Worm (Caenorhabditis elegans): ENCODE measurements around the gene mstr-2.
A peak's percentile ranks its signal among the peaks of the same experiment; 100 is the strongest.

mstr-2 gene

ce11 chrIII:4508064-4508905 is 39.4 kb downstream of the mstr-2 start, which contains the start of the genes cct-5 and F25F2.1 (continued):
- TF ChIP-seq repo-1 (tag; optimal IDR thresholded peaks at IDR 0.05): no peak
- TF ChIP-seq chd-7 (tag; optimal IDR thresholded peaks at IDR 0.05): no peak
- TF ChIP-seq F23B12.7 (tag; optimal IDR thresholded peaks at IDR 0.05; ENCODE audit: insufficient read depth): peak; percentile 84
- peak; percentile 70 for TF ChIP-seq tbp1 (GFP tag; optimal IDR thresholded peaks at IDR 0.05)
- TF ChIP-seq tlf-1 (GFP tag; optimal IDR thresholded peaks at IDR 0.05): peak; percentile 90
- no peak for TF ChIP-seq atf-7 (tag; optimal IDR thresholded peaks at IDR 0.05)

DNA sequence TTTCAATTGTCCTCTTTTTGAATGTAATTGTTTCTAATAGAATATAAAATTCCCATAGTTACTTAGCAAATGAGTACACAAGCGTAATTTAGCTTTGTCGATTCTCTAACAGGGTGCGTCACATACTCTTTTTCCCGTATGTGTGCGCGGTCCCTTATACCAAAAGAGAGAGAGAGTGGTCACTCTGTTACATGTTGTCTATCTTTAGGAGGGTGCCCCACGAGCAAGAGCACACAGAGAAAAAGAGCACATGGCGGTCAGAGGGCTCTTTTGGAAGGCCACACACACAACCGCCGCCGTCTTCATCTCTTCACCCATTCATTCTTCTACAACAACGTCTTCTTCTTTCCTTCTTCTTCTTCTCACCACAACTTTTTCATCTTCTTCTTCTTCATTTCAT is 45.0 kb downstream of the mstr-2 start:
- TF ChIP-seq Y67H2A.10 (GFP tag; conservative IDR thresholded peaks at IDR 0.05): no peak
- no peak for TF ChIP-seq nfya-2 (GFP tag; IDR thresholded peaks at IDR 0.05)
- TF ChIP-seq cebp-2 (GFP tag; IDR thresholded peaks at IDR 0.05): no peak
- TF ChIP-seq ceh-91 (GFP tag; IDR thresholded peaks at IDR 0.05): no peak
- TF ChIP-seq lir-1 (GFP tag; conservative IDR thresholded peaks at IDR 0.05): no peak
- no peak for TF ChIP-seq Y53G8AR.9 (GFP tag; conservative IDR thresholded peaks at IDR 0.05)
- no peak for TF ChIP-seq akir-1 (GFP tag; optimal IDR thresholded peaks at IDR 0.05)
- TF ChIP-seq mcd-1 (GFP tag; IDR thresholded peaks at IDR 0.05): no peak
- TF ChIP-seq C17E4.6 (GFP tag; IDR thresholded peaks at IDR 0.05): no peak
- no peak for TF ChIP-seq athp-1 (tag; optimal IDR thresholded peaks at IDR 0.05)
- no peak for TF ChIP-seq bed-1 (GFP tag; IDR thresholded peaks at IDR 0.05)
- TF ChIP-seq hlh-12 (tag; optimal IDR thresholded peaks at IDR 0.05): no peak
- TF ChIP-seq F57A8.1 (GFP tag; optimal IDR thresholded peaks at IDR 0.05): no peak
- TF ChIP-seq tbx-9 (tag; optimal IDR thresholded peaks at IDR 0.05; ENCODE audit: borderline replicate concordance): no peak
- TF ChIP-seq F23B12.7 (tag; optimal IDR thresholded peaks at IDR 0.05; ENCODE audit: insufficient read depth): no peak
- TF ChIP-seq let-526 (GFP tag; IDR thresholded peaks at IDR 0.05): no peak
- TF ChIP-seq unc-130 (GFP tag; optimal IDR thresholded peaks at IDR 0.05): no peak
- no peak for TF ChIP-seq madf-3 (GFP tag; IDR thresholded peaks at IDR 0.05)
- no peak for TF ChIP-seq ceh-79 (tag; optimal IDR thresholded peaks at IDR 0.05)

DNA sequence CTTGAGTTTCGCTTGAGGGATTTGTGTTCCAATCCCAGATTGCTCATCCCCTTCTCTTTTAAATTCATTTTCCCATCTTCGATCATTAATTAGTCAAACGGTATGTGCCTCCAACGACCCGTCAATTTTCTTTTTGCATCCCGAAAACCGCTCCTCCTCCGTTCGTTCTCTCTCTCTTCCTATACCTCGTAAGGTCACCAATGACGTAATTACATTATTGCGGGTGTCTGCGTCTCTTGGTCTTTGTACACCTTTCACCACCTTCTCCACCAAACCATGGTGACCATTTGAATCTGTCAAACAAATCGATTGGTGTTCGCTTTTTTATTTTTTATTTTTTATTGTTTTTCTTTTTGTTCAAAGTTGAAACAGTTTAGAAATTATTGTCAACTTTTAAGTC is 46.3 kb downstream of the mstr-2 start:
- TF ChIP-seq B0336.3 (GFP tag; IDR thresholded peaks at IDR 0.05) (no peak), F52B5.7 (tag; optimal IDR thresholded peaks at IDR 0.05) (no peak), T07F8.4 (tag; optimal IDR thresholded peaks at IDR 0.05) (no peak), ztf-22 (GFP tag; optimal IDR thresholded peaks at IDR 0.05) (no peak), ceh-58 (GFP tag; IDR thresholded peaks at IDR 0.05) (no peak), nhr-90 (tag; optimal IDR thresholded peaks at IDR 0.05) (no peak), F39B2.1 (GFP tag; IDR thresholded peaks at IDR 0.05) (no peak), madf-3 (GFP tag; IDR thresholded peaks at IDR 0.05) (no peak), snpc-1.3 (tag; optimal IDR thresholded peaks at IDR 0.05; ENCODE audit: insufficient read depth) (no peak), dpl-1 (GFP tag; optimal IDR thresholded peaks at IDR 0.05) (no peak), athp-1 (tag; optimal IDR thresholded peaks at IDR 0.05) (no peak), dpff-1 (tag; optimal IDR thresholded peaks at IDR 0.05) (no peak)

DNA sequence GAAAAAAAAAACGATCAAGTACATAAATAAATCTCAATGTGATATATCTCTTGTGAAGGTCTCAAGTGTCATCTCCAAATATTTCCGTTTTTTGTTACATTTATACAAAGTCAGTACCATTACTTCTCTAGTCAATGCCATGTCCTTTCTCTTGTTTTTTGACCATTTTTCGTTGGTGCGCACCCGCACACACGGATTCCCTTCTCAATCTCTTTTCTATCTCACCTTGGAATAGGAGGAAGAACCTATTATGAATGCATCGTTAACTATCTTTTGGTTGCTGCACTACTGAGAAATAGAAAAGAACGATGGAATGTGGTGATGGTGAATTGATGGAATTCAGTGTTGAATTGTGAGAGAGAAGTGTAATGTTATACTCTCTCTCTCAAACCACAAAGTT is 48.9 kb downstream of the mstr-2 start:
- no peak for TF ChIP-seq lsy-27 (tag; optimal IDR thresholded peaks at IDR 0.05; ENCODE audit: borderline replicate concordance, insufficient read depth)
- no peak for TF ChIP-seq efl-1 (GFP tag; optimal IDR thresholded peaks at IDR 0.05)
- no peak for TF ChIP-seq F33H1.4 (GFP tag; IDR thresholded peaks at IDR 0.05)
- no peak for TF ChIP-seq lag-1 (GFP tag; IDR thresholded peaks at IDR 0.05)
- no peak for TF ChIP-seq attf-5 (GFP tag; optimal IDR thresholded peaks at IDR 0.05)
- no peak for TF ChIP-seq rpc-1 (optimal IDR thresholded peaks at IDR 0.05)
- no peak for TF ChIP-seq rpc-1 (tag; optimal IDR thresholded peaks at IDR 0.05)
- no peak for TF ChIP-seq sdz-38 (tag; optimal IDR thresholded peaks at IDR 0.05)
- no peak for TF ChIP-seq mel-28 (tag; optimal IDR thresholded peaks at IDR 0.05; ENCODE audit: borderline replicate concordance)
- TF ChIP-seq ceh-100 (GFP tag; IDR thresholded peaks at IDR 0.05): no peak
- TF ChIP-seq B0261.1 (tag; optimal IDR thresholded peaks at IDR 0.05): no peak
- TF ChIP-seq ztf-28 (GFP tag; IDR thresholded peaks at IDR 0.05): no peak
